Fruit fly (Drosophila melanogaster) whole organism, embryonic: ENCODE measurements around the gene CAH16.

Experiments
- Asciz ChIP-seq: fragments of 200-800 bp; sonication (Bioruptor generic); optimal IDR thresholded peaks from 2 replicates; lab custom pipeline; 2017; ENCODE audit warnings: missing biosample characterization, mild to moderate bottlenecking, missing genetic modification characterization, missing genetic modification reagents
- Awh ChIP-seq: fragments of 200-800 bp; sonication (Bioruptor generic); IDR thresholded peaks from 2 replicates; pipeline ENCODE4, ENCODE4 v1.3.6; 2022; ENCODE audit warnings: missing biosample characterization, missing genetic modification characterization
- CG10959 ChIP-seq: fragments of 200-800 bp; sonication (Bioruptor generic); IDR thresholded peaks from 2 replicates; pipeline ENCODE4 v1.3.6; 2022; ENCODE audit warnings: missing biosample characterization, missing genetic modification characterization
- CG11723 ChIP-seq: fragments of 200-800 bp; sonication (Bioruptor generic); optimal IDR thresholded peaks from 2 replicates; lab custom pipeline; 2017; ENCODE audit warnings: missing biosample characterization, mild to moderate bottlenecking, missing genetic modification characterization
- CG12104 ChIP-seq: fragments of 200-800 bp; sonication (Bioruptor generic); optimal IDR thresholded peaks from 3 replicates; lab custom pipeline; 2016; ENCODE audit warnings: missing biosample characterization, missing genetic modification characterization
- CG13424 ChIP-seq: fragments of 200-800 bp; sonication (Bioruptor generic); optimal IDR thresholded peaks from 2 replicates; lab custom pipeline; 2019; ENCODE audit warnings: missing biosample characterization, mild to moderate bottlenecking, missing genetic modification characterization, moderate library complexity
- CG13624 ChIP-seq: fragments of 200-800 bp; sonication (Bioruptor generic); optimal IDR thresholded peaks from 2 replicates; lab custom pipeline; 2016; ENCODE audit warnings: missing biosample characterization, missing genetic modification characterization
- CG14667 ChIP-seq: fragments of 200-800 bp; sonication (Bioruptor generic); IDR thresholded peaks from 2 replicates; pipeline ENCODE4 v1.3.6; 2022; ENCODE audit warnings: missing biosample characterization, missing genetic modification characterization
- CG14710 ChIP-seq: fragments of 200-800 bp; sonication (Bioruptor generic); optimal IDR thresholded peaks from 3 replicates; lab custom pipeline; 2019; ENCODE audit warnings: missing biosample characterization, mild to moderate bottlenecking, missing genetic modification characterization, moderate library complexity
- CG15269 ChIP-seq: fragments of 200-800 bp; sonication (Bioruptor generic); optimal IDR thresholded peaks from 2 replicates; lab custom pipeline; 2018; ENCODE audit warnings: missing biosample characterization, mild to moderate bottlenecking, missing genetic modification characterization, moderate library complexity
- CG17186 ChIP-seq: fragments of 200-800 bp; sonication (Bioruptor generic); optimal IDR thresholded peaks from 3 replicates; lab custom pipeline; 2017; ENCODE audit warnings: missing biosample characterization, missing genetic modification reagents, missing genetic modification characterization
- CG17802 ChIP-seq: fragments of 200-800 bp; sonication (Bioruptor generic); optimal IDR thresholded peaks from 2 replicates; lab custom pipeline; 2018; ENCODE audit warnings: missing biosample characterization, mild to moderate bottlenecking, missing genetic modification characterization, moderate library complexity
- CG2116 ChIP-seq: fragments of 200-800 bp; sonication (Bioruptor generic); optimal IDR thresholded peaks from 3 replicates; lab custom pipeline; 2018; ENCODE audit warnings: missing biosample characterization, mild to moderate bottlenecking, missing genetic modification characterization
- CG32767 ChIP-seq: fragments of 200-800 bp; sonication (Bioruptor generic); IDR thresholded peaks from 2 replicates; pipeline ENCODE4 v1.3.6; 2022; ENCODE audit warnings: missing biosample characterization, missing genetic modification characterization
- CG42726 ChIP-seq: fragments of 200-800 bp; sonication (Bioruptor generic); IDR thresholded peaks from 2 replicates; pipeline ENCODE4 v1.3.6; 2022; ENCODE audit warnings: missing biosample characterization, missing genetic modification characterization; ENCODE audit not compliant: partially characterized antibody
- CG9727 ChIP-seq: fragments of 200-800 bp; sonication (Bioruptor generic); optimal IDR thresholded peaks from 3 replicates; lab custom pipeline; 2017; ENCODE audit warnings: missing biosample characterization, mild to moderate bottlenecking, missing genetic modification characterization
- CG9932 ChIP-seq: fragments of 200-800 bp; sonication (Bioruptor generic); IDR thresholded peaks from 2 replicates; pipeline ENCODE4 v1.3.6; 2022; ENCODE audit warnings: missing biosample characterization, missing genetic modification characterization
- Dek ChIP-seq: fragments of 200-800 bp; sonication (Bioruptor generic); optimal IDR thresholded peaks from 3 replicates; lab custom pipeline; 2019; ENCODE audit warnings: missing biosample characterization, mild to moderate bottlenecking, missing genetic modification characterization, moderate library complexity
- Dfd ChIP-seq, 2 experiments: fragments of >200 bp; optimal IDR thresholded peaks; 2 replicates each; lab custom pipeline; 2017; ENCODE audit warnings: missing biosample characterization in 2 of 2, missing genetic modification characterization in 2 of 2
- Dp ChIP-seq: fragments of 200-800 bp; sonication (Bioruptor generic); optimal IDR thresholded peaks from 2 replicates; lab custom pipeline; 2018; ENCODE audit warnings: missing biosample characterization, mild to moderate bottlenecking, missing genetic modification characterization, moderate library complexity
- E2f1 ChIP-seq: fragments of 200-800 bp; sonication (Bioruptor generic); IDR thresholded peaks from 2 replicates; pipeline ENCODE4 v1.3.6; 2022; ENCODE audit warnings: missing biosample characterization, missing genetic modification characterization
- E2f2 ChIP-seq: fragments of 200-800 bp; sonication (Bioruptor generic); IDR thresholded peaks from 2 replicates; pipeline ENCODE4 v1.3.6; 2022; ENCODE audit warnings: missing biosample characterization, missing genetic modification characterization
- Ets97D ChIP-seq: fragments of 200-800 bp; sonication (Bioruptor generic); optimal IDR thresholded peaks from 3 replicates; lab custom pipeline; 2016; ENCODE audit warnings: missing biosample characterization, missing genetic modification characterization
- Fer3 ChIP-seq: fragments of 200-800 bp; sonication (Bioruptor generic); optimal IDR thresholded peaks from 2 replicates; lab custom pipeline; 2018; ENCODE audit warnings: missing biosample characterization, mild to moderate bottlenecking, missing genetic modification characterization, moderate library complexity
- H2.0 ChIP-seq: fragments of 200-800 bp; sonication (Bioruptor generic); IDR thresholded peaks from 2 replicates; pipeline ENCODE4 v1.3.6; 2022; ENCODE audit warnings: missing biosample characterization, missing genetic modification characterization
- MBD-R2 ChIP-seq: fragments of 200-800 bp; sonication (Bioruptor generic); IDR thresholded peaks from 2 replicates; pipeline ENCODE4 v1.3.6; 2022; ENCODE audit warnings: missing biosample characterization, missing genetic modification characterization
- Rfx ChIP-seq: fragments of 200-800 bp; sonication (Bioruptor generic); IDR thresholded peaks from 2 replicates; pipeline ENCODE4 v1.3.6; 2022; ENCODE audit warnings: missing biosample characterization, missing genetic modification characterization
- Sry-δ ChIP-seq: fragments of 200-800 bp; sonication (Bioruptor generic); optimal IDR thresholded peaks from 2 replicates; lab custom pipeline; 2016; ENCODE audit warnings: missing biosample characterization, missing genetic modification characterization
- Taf1 ChIP-seq: fragments of 200-800 bp; sonication (Bioruptor generic); IDR thresholded peaks from 2 replicates; pipeline ENCODE4 v1.3.6; 2022; ENCODE audit warnings: missing biosample characterization, missing genetic modification characterization
- abd-A ChIP-seq: fragments of 200-800 bp; sonication (Bioruptor generic); optimal IDR thresholded peaks from 3 replicates; lab custom pipeline; 2019; ENCODE audit warnings: missing biosample characterization, mild to moderate bottlenecking, missing genetic modification characterization, moderate library complexity
- ato ChIP-seq: fragments of 200-800 bp; sonication (Bioruptor generic); IDR thresholded peaks from 2 replicates; pipeline ENCODE4 v1.3.6; 2022; ENCODE audit warnings: missing biosample characterization, missing genetic modification characterization; ENCODE audit not compliant: partially characterized antibody
- bbx ChIP-seq: fragments of 200-800 bp; sonication (Bioruptor generic); IDR thresholded peaks from 2 replicates; pipeline ENCODE4 v1.3.6; 2022; ENCODE audit warnings: missing biosample characterization, missing genetic modification characterization; ENCODE audit not compliant: partially characterized antibody
- br ChIP-seq: fragments of >200 bp; optimal IDR thresholded peaks from 2 replicates; lab custom pipeline; 2017
- cad ChIP-seq: fragments of >200 bp; optimal IDR thresholded peaks from 2 replicates; lab custom pipeline; 2017; ENCODE audit warnings: missing biosample characterization, missing genetic modification characterization
- cg ChIP-seq: fragments of 200-800 bp; sonication (Bioruptor generic); optimal IDR thresholded peaks from 3 replicates; lab custom pipeline; 2019; ENCODE audit warnings: missing biosample characterization, mild to moderate bottlenecking, missing genetic modification characterization, moderate library complexity
- chn ChIP-seq: fragments of 200-800 bp; sonication (Bioruptor generic); optimal IDR thresholded peaks from 2 replicates; lab custom pipeline; 2016; ENCODE audit warnings: missing biosample characterization, missing genetic modification characterization
- crp ChIP-seq, 2 experiments: fragments of 200-800 bp; sonication (Bioruptor generic); optimal IDR thresholded peaks; 2 replicates in 1 of 2; 3 replicates in 1 of 2; lab custom pipeline; 2017; ENCODE audit warnings: missing biosample characterization in 2 of 2, missing genetic modification characterization in 2 of 2, mild to moderate bottlenecking in 1 of 2, moderate library complexity in 1 of 2
- da ChIP-seq: fragments of 200-800 bp; sonication (Bioruptor generic); optimal IDR thresholded peaks from 2 replicates; lab custom pipeline; 2016; ENCODE audit warnings: missing biosample characterization, missing genetic modification characterization
- dm ChIP-seq: fragments of 200-800 bp; sonication (Bioruptor generic); optimal IDR thresholded peaks from 3 replicates; lab custom pipeline; 2016; ENCODE audit warnings: missing biosample characterization, missing genetic modification characterization
- fru ChIP-seq: fragments of >200 bp; optimal IDR thresholded peaks from 2 replicates; lab custom pipeline; 2017
- gsb ChIP-seq: fragments of 200-800 bp; sonication (Bioruptor generic); IDR thresholded peaks from 2 replicates; pipeline ENCODE4 v1.3.6; 2022; ENCODE audit warnings: missing biosample characterization, missing genetic modification characterization
- ham ChIP-seq: fragments of 200-800 bp; sonication (Bioruptor generic); IDR thresholded peaks from 2 replicates; pipeline ENCODE4 v1.3.6; 2022; ENCODE audit warnings: missing biosample characterization, missing genetic modification characterization
- kni ChIP-seq: fragments of 200-800 bp; sonication (Bioruptor generic); optimal IDR thresholded peaks from 3 replicates; lab custom pipeline; 2017; ENCODE audit warnings: mild to moderate bottlenecking, missing biosample characterization, missing genetic modification reagents, missing genetic modification characterization
- nom ChIP-seq: fragments of 200-800 bp; sonication (Bioruptor generic); optimal IDR thresholded peaks from 2 replicates; lab custom pipeline; 2017; ENCODE audit warnings: missing biosample characterization, missing genetic modification characterization, mild to moderate bottlenecking, moderate library complexity, missing genetic modification reagents
- oc ChIP-seq: fragments of 200-800 bp; sonication (Bioruptor generic); optimal IDR thresholded peaks from 2 replicates; lab custom pipeline; 2018; ENCODE audit warnings: missing biosample characterization, mild to moderate bottlenecking, missing genetic modification characterization, moderate library complexity
- pb ChIP-seq: fragments of 200-800 bp; sonication (Bioruptor generic); optimal IDR thresholded peaks from 3 replicates; lab custom pipeline; 2016; ENCODE audit warnings: missing biosample characterization, missing genetic modification characterization
- sens ChIP-seq: fragments of 200-800 bp; sonication (Bioruptor generic); peaks from one replicate; lab custom pipeline; 2016; ENCODE audit warnings: missing biosample characterization, missing genetic modification characterization
- ssp ChIP-seq: fragments of 200-800 bp; sonication (Bioruptor generic); IDR thresholded peaks from 2 replicates; pipeline ENCODE4 v1.3.6; 2022; ENCODE audit warnings: missing biosample characterization, missing genetic modification characterization
- tio ChIP-seq: fragments of 200-800 bp; sonication (Bioruptor generic); optimal IDR thresholded peaks from 2 replicates; lab custom pipeline; 2017; ENCODE audit warnings: missing biosample characterization, missing genetic modification characterization, inconsistent platforms
- tna ChIP-seq: fragments of 200-800 bp; sonication (Bioruptor generic); IDR thresholded peaks from 2 replicates; pipeline ENCODE4 v1.3.6; 2022; ENCODE audit warnings: missing biosample characterization, missing genetic modification characterization; ENCODE audit not compliant: partially characterized antibody
- ttk ChIP-seq: fragments of 200-800 bp; sonication (Bioruptor generic); IDR thresholded peaks from 2 replicates; pipeline ENCODE4 v2.1.2; 2022; ENCODE audit warnings: missing biosample characterization, missing genetic modification characterization
- tx ChIP-seq: fragments of 200-800 bp; sonication (Bioruptor generic); optimal IDR thresholded peaks from 2 replicates; lab custom pipeline; 2016; ENCODE audit warnings: missing biosample characterization, missing genetic modification characterization

CAH16 gene

DNA sequence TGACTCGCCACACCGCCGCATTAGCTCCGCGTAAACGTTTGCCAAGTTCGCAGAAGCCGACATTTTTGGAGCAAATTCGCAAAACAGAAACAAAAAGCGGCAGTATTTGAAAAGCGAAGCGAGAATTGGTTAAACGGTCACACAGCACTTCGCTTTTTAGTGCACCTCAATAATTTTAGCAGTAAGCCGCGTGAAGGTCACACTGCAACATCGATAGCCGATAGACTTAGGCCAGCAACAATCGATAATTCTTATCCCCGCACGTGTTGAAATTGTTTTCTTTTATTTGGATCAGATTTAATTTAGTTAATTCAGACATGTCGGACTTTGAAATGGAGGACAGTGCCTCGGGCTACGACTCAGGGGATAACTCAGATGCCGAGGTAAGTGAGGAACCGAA is 46.8 kb upstream of the CAH16 start, which contains the start of the genes Zwilch and CG1542 (continued):
- TF ChIP-seq CG14667 (no peak), H2.0 (GFP tag; lab: Robert Waterston, UW) (no peak), chn (GFP tag; lab: Kevin White, UChicago) (no peak), fru (lab: Kevin White, UChicago) (no peak), CG2116 (GFP tag; lab: Kevin White, UChicago) (peak; percentile 90), Ets97D (GFP tag; lab: Kevin White, UChicago) (peak; percentile 76), CG10959 (GFP tag; lab: Robert Waterston, UW) (no peak), E2f2 (GFP tag; lab: Robert Waterston, UW) (peak; percentile 97), CG12104 (GFP tag; lab: Kevin White, UChicago) (no peak), da (GFP tag; lab: Kevin White, UChicago) (no peak), gsb (GFP tag; lab: Robert Waterston, UW) (no peak), ssp (peak; percentile 34; the same call in 1 of the 2 replicates), cad (GFP tag; lab: Kevin White, UChicago) (peak; percentile 12), Rfx (GFP tag; lab: Robert Waterston, UW) (0 out of 2 replicates have a peak, but pooled peaks have one; percentile 33), Asciz (no peak), CG13424 (tag; lab: Kevin White, UChicago) (no peak), CG11723 (GFP tag; lab: Kevin White, UChicago) (no peak), CG17802 (tag; lab: Kevin White, UChicago) (no peak), Dp (GFP tag; lab: Kevin White, UChicago) (peak; percentile 93), ttk (GFP tag; lab: Robert Waterston, UW) (no peak), ham (no peak), CG32767 (no peak), Dfd (GFP tag; optimal IDR thresholded peaks at IDR 0.05; lab: Kevin White, UChicago) (no peak), crp (GFP tag; optimal IDR thresholded peaks at IDR 0.05; lab: Kevin White, UChicago) (no peak), ato (GFP tag; lab: Robert Waterston, UW) (peak; percentile 77), tio (GFP tag; lab: Kevin White, UChicago) (no peak), Sry-δ (GFP tag; lab: Kevin White, UChicago) (peak; percentile 79), oc (tag; lab: Kevin White, UChicago) (no peak), Fer3 (tag; lab: Kevin White, UChicago) (no peak), CG14710 (peak; percentile 63), CG42726 (0 out of 2 replicates have a peak, but pooled peaks have one; percentile 32), CG9932 (GFP tag; lab: Robert Waterston, UW) (0 out of 2 replicates have a peak, but pooled peaks have one; percentile 8), dm (GFP tag; lab: Kevin White, UChicago) (peak; percentile 96), tx (no peak), abd-A (no peak), Dek (tag; lab: Kevin White, UChicago) (no peak), CG9727 (GFP tag; lab: Kevin White, UChicago) (no peak), nom (GFP tag; lab: Kevin White, UChicago) (no peak), pb (GFP tag; lab: Kevin White, UChicago) (no peak), Taf1 (GFP tag; lab: Robert Waterston, UW) (no peak), tna (GFP tag; lab: Robert Waterston, UW) (peak; percentile 65), kni (peak; percentile 25), sens (GFP tag; lab: Kevin White, UChicago) (peak; percentile 78), CG13624 (GFP tag; lab: Kevin White, UChicago) (no peak), CG15269 (no peak), E2f1 (GFP tag; lab: Robert Waterston, UW) (no peak), CG17186 (GFP tag; lab: Kevin White, UChicago) (peak; percentile 89), bbx (GFP tag; lab: Robert Waterston, UW) (peak; percentile 83), MBD-R2 (GFP tag; lab: Robert Waterston, UW) (peak; percentile 91), br (lab: Kevin White, UChicago) (no peak), Awh (no peak), cg (GFP tag; lab: Kevin White, UChicago) (no peak)
